Fruit fly (Drosophila melanogaster) Kc167 (cell line): ENCODE results near the gene Sfp65A.

Experiments
- Sin3A ChIP-seq: fragments of >200 bp; optimal IDR thresholded peaks from 2 replicates; lab custom pipeline; 2018; ENCODE audit warnings: missing external identifiers
- h ChIP-seq: fragments of >200 bp; optimal IDR thresholded peaks from 3 replicates; lab custom pipeline; 2018; ENCODE audit warnings: missing external identifiers
- insv ChIP-seq: fragments of >200 bp; optimal IDR thresholded peaks from 3 replicates; lab custom pipeline; 2018; ENCODE audit warnings: missing external identifiers

DNA sequence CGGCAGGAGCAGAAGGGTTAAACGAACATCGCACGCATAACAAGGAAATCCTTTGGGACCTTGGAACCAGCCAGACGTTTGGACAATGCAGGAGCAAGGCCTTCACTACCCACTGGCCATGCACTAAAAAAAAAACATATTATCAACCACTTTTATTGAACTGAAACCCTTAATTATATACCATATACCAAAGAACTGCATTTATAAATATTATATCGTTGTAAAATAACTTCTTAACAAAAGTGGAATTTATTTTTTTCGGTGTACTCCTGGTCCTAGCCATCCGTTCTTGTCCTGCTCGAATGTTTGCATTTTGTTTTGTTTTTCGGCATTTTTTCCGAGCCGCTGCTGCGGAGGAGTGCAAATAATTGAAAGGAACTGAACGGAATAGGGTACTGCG lies 14.1 kb downstream of the Sfp65A start:
- TF ChIP-seq Sin3A (lab: Kevin White, UChicago) (no peak), insv (lab: Kevin White, UChicago) (no peak), h (no peak)
